Worm (Caenorhabditis elegans): ENCODE results near the gene T21D12.12.

The T21D12.12 gene

DNA sequence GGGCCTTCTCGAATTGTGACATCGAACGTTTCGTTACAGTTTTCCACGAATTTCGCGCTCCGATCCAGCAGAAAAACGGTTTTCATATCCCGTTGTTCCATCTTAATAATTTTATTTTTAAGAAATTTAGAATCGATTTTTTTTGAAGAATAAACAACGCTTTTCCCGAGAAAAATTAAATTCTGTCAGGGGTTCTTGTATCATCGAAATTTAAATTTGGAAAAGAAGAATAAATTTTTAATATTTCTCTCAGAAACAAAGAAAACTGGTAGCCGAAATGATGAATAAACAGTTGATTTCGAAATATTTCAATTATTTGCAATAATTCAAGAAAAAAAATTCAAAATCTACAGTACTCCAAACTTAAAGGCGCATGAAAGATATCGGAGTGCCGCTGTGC is 28.9 kb upstream of the T21D12.12 start, which contains the start of gene ints-13:
Gene ints-13, minus strand, starts transcription at position 101 of the 400 bp plus-strand sequence.
- TF ChIP-seq zip-8 (tag; optimal IDR thresholded peaks at IDR 0.05) (no peak), blmp-1 (tag; optimal IDR thresholded peaks at IDR 0.05) (no peak), hlh-1 (tag; optimal IDR thresholded peaks at IDR 0.05) (no peak), sem-2 (GFP tag; optimal IDR thresholded peaks at IDR 0.05) (no peak), mls-2 (tag; optimal IDR thresholded peaks at IDR 0.05) (no peak), lin-32 (GFP tag; optimal IDR thresholded peaks at IDR 0.05) (no peak), lsy-2 (tag; optimal IDR thresholded peaks at IDR 0.05) (no peak), bed-3 (GFP tag; optimal IDR thresholded peaks at IDR 0.05) (no peak), tbx-8 (GFP tag; optimal IDR thresholded peaks at IDR 0.05) (no peak), elt-3 (tag; optimal IDR thresholded peaks at IDR 0.05) (no peak), nhr-12 (tag; optimal IDR thresholded peaks at IDR 0.05) (no peak), sptf-1 (tag; optimal IDR thresholded peaks at IDR 0.05) (no peak), nhr-2 (tag; optimal IDR thresholded peaks at IDR 0.05) (no peak), M03D4.4 (tag; optimal IDR thresholded peaks at IDR 0.05) (no peak), ceh-43 (GFP tag; optimal IDR thresholded peaks at IDR 0.05) (no peak), nhr-76 (tag; optimal IDR thresholded peaks at IDR 0.05) (no peak), snpc-4 (tag; optimal IDR thresholded peaks at IDR 0.05) (no peak), ham-2 (GFP tag; optimal IDR thresholded peaks at IDR 0.05) (no peak), unc-39 (tag; optimal IDR thresholded peaks at IDR 0.05) (no peak)

DNA sequence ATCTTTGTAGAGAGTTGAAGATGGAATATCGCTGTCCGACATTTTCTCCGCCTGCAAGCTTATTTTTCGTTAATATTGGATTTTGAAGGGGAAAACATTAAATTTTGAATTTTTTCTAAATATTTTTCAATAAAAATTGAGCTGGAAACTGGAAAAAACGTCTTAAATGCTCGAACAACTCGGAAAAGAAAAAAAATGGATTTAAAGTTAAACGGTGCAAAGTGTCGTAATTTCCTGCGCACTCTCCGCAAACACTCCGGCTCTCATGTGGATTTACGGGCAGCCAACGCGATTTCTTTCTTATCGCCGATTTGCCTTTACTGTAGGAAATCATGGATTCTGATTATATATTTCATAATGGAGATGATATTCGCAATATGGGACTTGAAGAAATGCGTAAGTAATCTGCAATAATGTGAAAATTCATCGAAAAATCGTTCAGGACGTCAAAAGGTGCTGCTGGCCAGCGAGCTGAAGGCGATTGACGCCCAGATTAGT is 25.9 kb upstream of the T21D12.12 start, which contains the start of the genes fnta-1 and cogc-8:
Gene fnta-1, minus strand, starts transcription at position 51 of the 498 bp plus-strand sequence.
Gene cogc-8, plus strand, starts transcription at position 195 of the 498 bp plus-strand sequence.
- TF ChIP-seq elt-1 (tag; optimal IDR thresholded peaks at IDR 0.05; ENCODE audit: borderline replicate concordance, insufficient read depth) (no peak), zip-8 (tag; optimal IDR thresholded peaks at IDR 0.05) (no peak), lsy-2 (tag; optimal IDR thresholded peaks at IDR 0.05) (peak; percentile 32), ces-1 (GFP tag; optimal IDR thresholded peaks at IDR 0.05) (peak; percentile 37), lin-13 (tag; optimal IDR thresholded peaks at IDR 0.05) (peak; percentile 3)

DNA sequence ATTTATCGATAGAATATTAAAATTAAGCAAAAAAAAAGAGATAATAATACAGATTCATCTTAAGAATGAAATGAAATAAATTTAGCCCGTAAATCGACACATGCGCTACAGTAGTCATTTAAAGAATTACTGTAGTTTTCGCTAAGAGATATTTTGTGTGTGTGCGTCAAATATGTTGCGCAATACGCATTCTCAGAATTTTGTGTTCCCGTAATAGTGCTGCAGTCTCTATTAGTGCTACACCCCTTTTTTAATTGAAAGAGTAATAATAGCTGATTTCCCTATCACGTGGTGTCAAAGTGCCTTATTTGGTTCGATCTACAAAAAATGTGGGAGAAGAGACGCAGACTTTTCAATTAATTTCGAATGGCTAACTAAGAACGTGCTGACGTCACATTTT is 22.0 kb upstream of the T21D12.12 start:
- TF ChIP-seq zip-8 (tag; optimal IDR thresholded peaks at IDR 0.05) (peak; percentile 86), nhr-12 (tag; optimal IDR thresholded peaks at IDR 0.05) (no peak), lin-32 (GFP tag; optimal IDR thresholded peaks at IDR 0.05) (no peak), nhr-76 (tag; optimal IDR thresholded peaks at IDR 0.05) (no peak)

DNA sequence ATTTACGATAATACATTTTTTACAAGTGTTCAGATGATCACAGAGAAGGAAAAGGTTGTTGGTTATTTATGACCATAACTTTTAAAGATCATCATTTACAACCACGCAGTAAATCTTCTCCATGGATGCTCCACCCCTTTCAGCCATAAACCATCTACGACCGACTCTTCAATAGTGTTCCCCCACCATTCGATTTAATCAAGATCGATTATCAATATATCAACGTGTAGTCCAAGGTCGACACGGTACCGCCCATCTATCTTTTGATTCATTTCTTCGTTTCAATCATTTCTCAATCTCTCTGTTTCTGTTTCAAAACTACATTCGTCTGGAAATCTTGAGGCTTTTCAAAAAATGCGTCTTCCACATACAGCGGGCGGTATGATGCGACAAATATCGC is 21.4 kb upstream of the T21D12.12 start, which contains the start of gene aass-1:
Gene aass-1, plus strand, starts transcription at position 301 of the 400 bp plus-strand sequence.
- TF ChIP-seq nhr-237 (tag; optimal IDR thresholded peaks at IDR 0.05) (no peak), cnd-1 (tag; optimal IDR thresholded peaks at IDR 0.05) (no peak), mab-5 (tag; optimal IDR thresholded peaks at IDR 0.05) (no peak), pha-4 (tag; optimal IDR thresholded peaks at IDR 0.05) (no peak), lin-32 (GFP tag; optimal IDR thresholded peaks at IDR 0.05) (no peak), ceh-39 (tag; optimal IDR thresholded peaks at IDR 0.05) (no peak), blmp-1 (tag; optimal IDR thresholded peaks at IDR 0.05) (no peak), sem-2 (GFP tag; optimal IDR thresholded peaks at IDR 0.05) (no peak), ham-2 (GFP tag; optimal IDR thresholded peaks at IDR 0.05) (no peak), tbx-8 (GFP tag; optimal IDR thresholded peaks at IDR 0.05) (no peak), lsy-2 (tag; optimal IDR thresholded peaks at IDR 0.05) (no peak)

DNA sequence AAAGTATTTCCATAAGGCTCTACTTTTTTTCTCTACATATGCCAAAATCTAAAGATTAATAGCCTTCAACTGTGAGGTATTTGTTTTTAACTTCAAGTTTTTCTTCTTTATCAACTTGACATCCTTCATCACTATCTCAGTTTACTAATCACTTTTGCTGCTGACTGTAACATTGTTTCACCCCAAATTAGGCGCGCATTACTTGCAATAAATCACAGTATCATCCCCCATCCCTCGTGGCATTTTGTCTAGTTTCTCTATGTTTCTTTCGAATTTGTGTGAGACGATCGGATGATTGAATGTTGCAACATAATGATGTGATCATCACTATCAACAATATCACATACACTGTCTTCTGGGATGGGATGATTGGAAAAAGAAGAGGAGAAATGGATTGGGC is 18.8 kb upstream of the T21D12.12 start:
- TF ChIP-seq tbx-8 (GFP tag; optimal IDR thresholded peaks at IDR 0.05) (no peak), drap-1 (GFP tag; optimal IDR thresholded peaks at IDR 0.05) (no peak), elt-3 (tag; optimal IDR thresholded peaks at IDR 0.05) (peak; percentile 7), nhr-12 (tag; optimal IDR thresholded peaks at IDR 0.05) (no peak)

DNA sequence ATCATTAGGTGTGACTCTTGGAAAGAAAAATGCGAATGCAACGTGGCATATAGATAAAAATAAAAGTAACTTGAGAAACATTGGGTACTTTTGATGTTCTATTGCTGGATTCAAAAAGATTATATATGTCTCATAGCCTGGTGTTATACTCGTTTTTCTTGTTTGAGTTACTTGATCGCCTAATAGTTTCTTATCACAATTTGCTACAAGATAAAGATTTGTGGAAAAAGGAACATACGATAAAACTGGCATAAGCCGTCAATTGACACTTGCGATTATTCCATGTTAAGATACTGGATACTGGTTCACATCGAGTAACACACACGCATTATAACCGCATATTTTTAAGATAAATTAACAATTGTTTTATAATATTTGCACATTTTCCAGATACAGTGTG is 13.8 kb upstream of the T21D12.12 start, which contains the start of gene grl-19:
Gene grl-19, minus strand, starts transcription at position 101 of the 400 bp plus-strand sequence.
- TF ChIP-seq mab-5 (tag; optimal IDR thresholded peaks at IDR 0.05) (no peak), unc-39 (tag; optimal IDR thresholded peaks at IDR 0.05) (no peak), ces-1 (GFP tag; optimal IDR thresholded peaks at IDR 0.05) (no peak), nhr-237 (tag; optimal IDR thresholded peaks at IDR 0.05) (no peak), pha-4 (tag; optimal IDR thresholded peaks at IDR 0.05) (no peak), nhr-76 (tag; optimal IDR thresholded peaks at IDR 0.05) (no peak)
